Worm (Caenorhabditis elegans): Measurements from ENCODE around the gene fbxb-111.

DNA sequence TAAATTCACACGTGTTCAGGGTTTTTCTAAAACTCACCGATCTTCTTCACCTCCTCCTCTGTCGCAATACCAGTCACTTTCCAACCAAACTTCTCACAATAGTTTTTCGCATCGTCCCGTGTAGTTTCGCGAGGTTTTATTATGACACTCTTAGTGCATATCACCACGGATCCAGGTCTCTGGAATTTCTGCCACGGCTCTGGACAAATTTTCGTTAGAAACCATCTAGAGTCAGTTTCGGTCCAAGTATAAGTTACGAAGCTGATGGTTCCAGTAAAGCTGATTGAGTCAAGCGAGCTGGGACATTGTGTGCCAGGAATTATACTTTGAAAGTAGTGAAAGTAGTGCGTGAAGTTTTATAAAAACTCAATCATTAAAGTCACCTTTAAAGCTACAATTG lies 18.5 kb downstream of the fbxb-111 start:
- no peak for TF ChIP-seq ceh-82 (tag; optimal IDR thresholded peaks at IDR 0.05)
- TF ChIP-seq unc-39 (tag; optimal IDR thresholded peaks at IDR 0.05), result no peak
- no peak for TF ChIP-seq lin-15B (tag; optimal IDR thresholded peaks at IDR 0.05)
- no peak for TF ChIP-seq zag-1 (tag; optimal IDR thresholded peaks at IDR 0.05)
- no peak for TF ChIP-seq fos-1 (tag; optimal IDR thresholded peaks at IDR 0.05)
- no peak for TF ChIP-seq eor-1 (tag; optimal IDR thresholded peaks at IDR 0.05)
- no peak for TF ChIP-seq aly-2 (tag; optimal IDR thresholded peaks at IDR 0.05)
- no peak for TF ChIP-seq daf-12 (tag; optimal IDR thresholded peaks at IDR 0.05)
- no peak for TF ChIP-seq elt-1 (tag; optimal IDR thresholded peaks at IDR 0.05)
- TF ChIP-seq pqm-1 (tag; optimal IDR thresholded peaks at IDR 0.05), result no peak
- no peak for TF ChIP-seq nhr-28 (tag; optimal IDR thresholded peaks at IDR 0.05)
- TF ChIP-seq unc-62 (GFP tag; optimal IDR thresholded peaks at IDR 0.05), result no peak
- no peak for TF ChIP-seq nhr-77 (tag; optimal IDR thresholded peaks at IDR 0.05)
- TF ChIP-seq skn-1 (tag; optimal IDR thresholded peaks at IDR 0.05), result no peak

Measured in whole organism, L3 larva.